Fruit fly (Drosophila melanogaster): ENCODE data around the gene Hsp83.

- TF ChIP-seq CG15710 (tag; optimal IDR thresholded peaks at IDR 0.05) (no peak), CG32121 (GFP tag; IDR thresholded peaks at IDR 0.05) (no peak), fd96Ca (GFP tag; IDR thresholded peaks at IDR 0.05) (no peak)
Measured at dm6 chr3L:3184104-3184503, 8.7 kb upstream of the Hsp83 start, which contains the start of gene CG42494.

Measured in whole organism, pupa.